Worm (Caenorhabditis elegans): ENCODE results near the gene srb-3.

ce11 chrII:5186870-5187269 is 20.2 kb upstream of the srb-3 start:
- no peak for TF ChIP-seq him-1 (tag; optimal IDR thresholded peaks at IDR 0.05)
- TF ChIP-seq W03F9.2 (tag; optimal IDR thresholded peaks at IDR 0.05), result no peak
- TF ChIP-seq dao-5 (tag; optimal IDR thresholded peaks at IDR 0.05), result no peak

Data from whole organism, L4/young adult.